Worm (Caenorhabditis elegans) whole organism, L1 larva: ENCODE data around the gene T22C8.3.

Experiments used
- C34B4.2 ChIP-seq: sonication (generic microtip); optimal IDR thresholded peaks from 2 replicates; lab custom pipeline; 2017; ENCODE audit warnings: mild to moderate bottlenecking, missing genetic modification characterization, missing compliant biosample characterization
- F16B12.6 ChIP-seq: fragments of 150-350 bp; optimal IDR thresholded peaks from 2 replicates; lab custom pipeline; 2014; ENCODE audit warnings: missing biosample characterization, missing genetic modification characterization
- aha-1 ChIP-seq: fragments of 150-350 bp; optimal IDR thresholded peaks from 2 replicates; lab custom pipeline; 2014; ENCODE audit warnings: missing biosample characterization, missing genetic modification characterization
- blmp-1 ChIP-seq: fragments of 150-350 bp; optimal IDR thresholded peaks from 2 replicates; lab custom pipeline; 2014; ENCODE audit warnings: missing biosample characterization, missing genetic modification characterization
- ceh-8 ChIP-seq: fragments of 200-800 bp; sonication (Bioruptor generic); optimal IDR thresholded peaks from 2 replicates; lab custom pipeline; 2018; ENCODE audit warnings: mild to moderate bottlenecking, missing genetic modification characterization, moderate library complexity, missing compliant biosample characterization
- ceh-82 ChIP-seq, 3 experiments: fragments of 150-350 bp in 1 of 3; sonication (generic microtip) in 2 of 3; optimal IDR thresholded peaks; 2 replicates each; lab custom pipeline; 2014 to 2017; ENCODE audit warnings: missing biosample characterization in 3 of 3, missing genetic modification characterization in 3 of 3
- ceh-90 ChIP-seq: sonication (generic microtip); optimal IDR thresholded peaks from 2 replicates; lab custom pipeline; 2016; ENCODE audit warnings: missing genetic modification characterization, missing compliant biosample characterization
- ces-1 ChIP-seq: fragments of 150-350 bp; optimal IDR thresholded peaks from 2 replicates; lab custom pipeline; 2014; ENCODE audit warnings: missing biosample characterization, missing genetic modification reagents, missing genetic modification characterization
- dpl-1 ChIP-seq, 3 experiments: fragments of 150-350 bp in 2 of 3; sonication (generic microtip) in 1 of 3; optimal IDR thresholded peaks; 2 replicates each; lab custom pipeline; 2014 to 2017; ENCODE audit warnings: missing biosample characterization in 3 of 3, missing genetic modification characterization in 3 of 3, missing genetic modification reagents in 3 of 3
- efl-3 ChIP-seq: fragments of 200-800 bp; sonication (Bioruptor generic); optimal IDR thresholded peaks from 2 replicates; lab custom pipeline; 2018; ENCODE audit warnings: mild to moderate bottlenecking, missing genetic modification characterization, missing compliant biosample characterization
- egl-13 ChIP-seq: sonication (generic microtip); optimal IDR thresholded peaks from 2 replicates; lab custom pipeline; 2016; ENCODE audit warnings: missing genotype, missing genetic modification reagents, missing genetic modification characterization, missing compliant biosample characterization
- elt-2 ChIP-seq: sonication (generic microtip); optimal IDR thresholded peaks from 2 replicates; lab custom pipeline; 2016; ENCODE audit warnings: missing genetic modification characterization, mild to moderate bottlenecking, inconsistent platforms, missing compliant biosample characterization, missing genetic modification reagents
- elt-3 ChIP-seq, 6 experiments: fragments of 150-350 bp in 1 of 6; sonication (generic microtip); optimal IDR thresholded peaks; 2 replicates each; lab custom pipeline; 2017 to 2018; ENCODE audit warnings: missing biosample characterization in 6 of 6, missing genetic modification characterization in 6 of 6, inconsistent platforms in 1 of 6
- ets-5 ChIP-seq: fragments of 200-800 bp; sonication (Bioruptor generic); IDR thresholded peaks from 2 replicates; pipeline ENCODE4 v1.3.6; 2022; ENCODE audit warnings: missing genetic modification characterization, missing compliant biosample characterization
- fkh-10 ChIP-seq: sonication (generic microtip); optimal IDR thresholded peaks from 2 replicates; lab custom pipeline; 2017; ENCODE audit warnings: missing biosample characterization, missing genetic modification reagents, missing genetic modification characterization
- fkh-8 ChIP-seq: sonication (generic microtip); optimal IDR thresholded peaks from 2 replicates; lab custom pipeline; 2016; ENCODE audit warnings: mild to moderate bottlenecking, missing genetic modification characterization, missing compliant biosample characterization
- hlh-4 ChIP-seq: sonication (generic microtip); optimal IDR thresholded peaks from 2 replicates; lab custom pipeline; 2016; ENCODE audit warnings: mild to moderate bottlenecking, missing genetic modification characterization, missing compliant biosample characterization
- hpl-2 ChIP-seq: fragments of 150-350 bp; optimal IDR thresholded peaks from 2 replicates; lab custom pipeline; 2014; ENCODE audit warnings: missing biosample characterization, missing genetic modification reagents, missing genetic modification characterization
- irx-1 ChIP-seq: sonication (generic microtip); optimal IDR thresholded peaks from 2 replicates; lab custom pipeline; 2016; ENCODE audit warnings: missing genetic modification characterization, missing compliant biosample characterization
- lin-13 ChIP-seq: fragments of 150-350 bp; optimal IDR thresholded peaks from 2 replicates; lab custom pipeline; 2014; ENCODE audit warnings: missing biosample characterization, missing genetic modification reagents, missing genetic modification characterization
- lin-35 ChIP-seq, 2 experiments: fragments of 150-350 bp; optimal IDR thresholded peaks; 2 replicates each; lab custom pipeline; 2014; ENCODE audit warnings: missing biosample characterization in 2 of 2, missing genetic modification characterization in 2 of 2, missing genetic modification reagents in 2 of 2
- lin-39 ChIP-seq: fragments of 150-350 bp; optimal IDR thresholded peaks from 2 replicates; lab custom pipeline; 2014; ENCODE audit warnings: missing biosample characterization, missing genetic modification reagents, missing genetic modification characterization
- mef-2 ChIP-seq: fragments of 150-350 bp; optimal IDR thresholded peaks from 2 replicates; lab custom pipeline; 2014; ENCODE audit warnings: missing biosample characterization, missing genetic modification characterization
- nhr-12 ChIP-seq: sonication (generic microtip); optimal IDR thresholded peaks from 2 replicates; lab custom pipeline; 2017; ENCODE audit warnings: missing biosample characterization, missing genetic modification characterization
- nhr-20 ChIP-seq: sonication (generic microtip); optimal IDR thresholded peaks from 2 replicates; lab custom pipeline; 2016; ENCODE audit warnings: mild to moderate bottlenecking, missing genetic modification characterization, missing compliant biosample characterization
- nhr-47 ChIP-seq: sonication (generic microtip); optimal IDR thresholded peaks from 2 replicates; lab custom pipeline; 2016; ENCODE audit warnings: mild to moderate bottlenecking, missing genetic modification characterization, moderate library complexity, missing compliant biosample characterization
- nhr-71 ChIP-seq: sonication (generic microtip); optimal IDR thresholded peaks from 2 replicates; lab custom pipeline; 2016; ENCODE audit warnings: mild to moderate bottlenecking, missing genetic modification characterization, moderate library complexity, missing compliant biosample characterization
- nhr-77 ChIP-seq: fragments of 150-350 bp; optimal IDR thresholded peaks from 2 replicates; lab custom pipeline; 2014; ENCODE audit warnings: missing biosample characterization, missing genetic modification characterization
- nhr-84 ChIP-seq: sonication (generic microtip); optimal IDR thresholded peaks from 2 replicates; lab custom pipeline; 2017; ENCODE audit warnings: missing biosample characterization, missing genetic modification characterization
- nhr-90 ChIP-seq: sonication (generic microtip); optimal IDR thresholded peaks from 2 replicates; lab custom pipeline; 2016; ENCODE audit warnings: mild to moderate bottlenecking, missing genetic modification characterization, missing compliant biosample characterization; ENCODE audit not compliant: poor library complexity
- pqm-1 ChIP-seq: sonication (generic microtip); optimal IDR thresholded peaks from 3 replicates; lab custom pipeline; 2017; ENCODE audit warnings: missing biosample characterization, missing genetic modification characterization
- rnt-1 ChIP-seq: sonication (generic microtip); optimal IDR thresholded peaks from 2 replicates; lab custom pipeline; 2016; ENCODE audit warnings: mild to moderate bottlenecking, missing genetic modification characterization, moderate library complexity, missing compliant biosample characterization
- snu-23 ChIP-seq: sonication (generic microtip); optimal IDR thresholded peaks from 2 replicates; lab custom pipeline; 2016; ENCODE audit warnings: missing genetic modification characterization, missing compliant biosample characterization
- sox-4 ChIP-seq: sonication (generic microtip); optimal IDR thresholded peaks from 2 replicates; lab custom pipeline; 2016; ENCODE audit warnings: missing genetic modification characterization, missing compliant biosample characterization
- sptf-1 ChIP-seq: fragments of 150-350 bp; optimal IDR thresholded peaks from 2 replicates; lab custom pipeline; 2014; ENCODE audit warnings: missing biosample characterization, missing genetic modification characterization
- sup-37 ChIP-seq: fragments of 200-800 bp; sonication (Bioruptor generic); optimal IDR thresholded peaks from 2 replicates; lab custom pipeline; 2018; ENCODE audit warnings: mild to moderate bottlenecking, missing genetic modification characterization, missing compliant biosample characterization
- swsn-7 ChIP-seq: sonication (generic microtip); optimal IDR thresholded peaks from 2 replicates; lab custom pipeline; 2016; ENCODE audit warnings: missing genetic modification characterization, missing compliant biosample characterization
- tlp-1 ChIP-seq: fragments of 150-350 bp; optimal IDR thresholded peaks from 2 replicates; lab custom pipeline; 2014; ENCODE audit warnings: missing biosample characterization, missing genetic modification characterization
- unc-130 ChIP-seq: fragments of 150-350 bp; optimal IDR thresholded peaks from 2 replicates; lab custom pipeline; 2017; ENCODE audit warnings: missing biosample characterization, missing genetic modification characterization, inconsistent platforms
- unc-30 ChIP-seq: sonication (generic microtip); optimal IDR thresholded peaks from 2 replicates; lab custom pipeline; 2017; ENCODE audit warnings: missing biosample characterization, missing genetic modification characterization
- unc-62 ChIP-seq: fragments of 150-350 bp; optimal IDR thresholded peaks from 2 replicates; lab custom pipeline; 2014; ENCODE audit warnings: missing biosample characterization, missing genetic modification reagents, missing genetic modification characterization
- unc-86 ChIP-seq: sonication (generic microtip); optimal IDR thresholded peaks from 2 replicates; lab custom pipeline; 2016; ENCODE audit warnings: missing genetic modification characterization, missing compliant biosample characterization
- vab-15 ChIP-seq: sonication (generic microtip); optimal IDR thresholded peaks from 2 replicates; lab custom pipeline; 2017; ENCODE audit warnings: missing genotype, mild to moderate bottlenecking, missing genetic modification characterization, missing compliant biosample characterization
- zag-1 ChIP-seq: fragments of 150-350 bp; optimal IDR thresholded peaks from 2 replicates; lab custom pipeline; 2014; ENCODE audit warnings: missing biosample characterization, missing genetic modification characterization
- ztf-11 ChIP-seq, 2 experiments: sonication (generic microtip); optimal IDR thresholded peaks; 2 replicates each; lab custom pipeline; 2016 to 2017; ENCODE audit warnings: missing genetic modification characterization in 2 of 2, missing biosample characterization in 1 of 2, missing compliant biosample characterization in 1 of 2

T22C8.3 gene

ce11 chrII:8611330-8611729, 10.5 kb downstream of the T22C8.3 start:
- TF ChIP-seq efl-3 (GFP tag; lab: Kevin White, UChicago) (no peak), blmp-1 (tag; lab: Kevin White, UChicago) (no peak), fkh-8 (tag; lab: Kevin White, UChicago) (peak; percentile 23), swsn-7 (tag; lab: Kevin White, UChicago) (no peak), nhr-71 (tag; lab: Kevin White, UChicago) (peak; percentile 9), ceh-8 (GFP tag; lab: Kevin White, UChicago) (peak; percentile 75), nhr-47 (tag; lab: Kevin White, UChicago) (peak; percentile 0)

ce11 chrII:8610585-8610984, 11.2 kb downstream of the T22C8.3 start:
- no peak for TF ChIP-seq nhr-77
- no peak for TF ChIP-seq zag-1
- peak; percentile 93 for TF ChIP-seq hlh-4 (tag; lab: Kevin White, UChicago)
- no peak for TF ChIP-seq ceh-8 (GFP tag; lab: Kevin White, UChicago)
- TF ChIP-seq nhr-71 (tag; lab: Kevin White, UChicago), result peak; percentile 15
- TF ChIP-seq ets-5 (GFP tag; lab: Robert Waterston, UW), result no peak
- TF ChIP-seq pqm-1 (tag; lab: Kevin White, UChicago), result no peak
- TF ChIP-seq nhr-47 (tag; lab: Kevin White, UChicago), result peak; percentile 15
- no peak for TF ChIP-seq unc-130
- TF ChIP-seq lin-39 (tag; lab: Kevin White, UChicago), result no peak
- TF ChIP-seq ceh-90 (tag; lab: Kevin White, UChicago), result no peak
- no peak for TF ChIP-seq tlp-1
- no peak for TF ChIP-seq ces-1

DNA sequence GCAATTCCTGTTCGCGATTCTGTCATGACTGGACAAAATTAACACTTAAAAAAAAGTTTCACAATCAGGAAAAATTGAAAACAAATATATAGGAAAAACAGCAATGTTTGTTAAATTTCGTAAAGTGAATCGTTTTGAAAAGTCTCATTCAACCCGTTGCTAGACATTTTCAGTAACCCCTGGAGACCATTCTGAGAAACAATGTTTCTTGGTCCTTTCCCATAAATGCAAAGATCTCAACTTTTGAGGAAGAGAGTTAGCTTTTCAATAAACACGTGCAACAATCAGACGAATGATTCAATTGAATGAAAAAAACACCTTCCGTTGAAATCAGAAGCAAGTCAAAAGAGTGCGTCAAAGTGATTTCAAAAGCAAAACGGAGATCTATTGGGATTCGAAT, 11.7 kb downstream of the T22C8.3 start, which contains the start of gene F28C6.9:
Gene F28C6.9 (minus strand): TSS at position 101 of the 400 bp plus-strand sequence.
- TF ChIP-seq snu-23 (no peak), ces-1 (no peak), elt-3 (tag; optimal IDR thresholded peaks at IDR 0.05; lab: Kevin White, UChicago) (no peak), sox-4 (no peak), sup-37 (no peak), rnt-1 (tag; lab: Kevin White, UChicago) (no peak), unc-62 (GFP tag; lab: Kevin White, UChicago) (no peak), lin-13 (no peak), ztf-11 (tag; optimal IDR thresholded peaks at IDR 0.05; lab: Kevin White, UChicago) (no peak), hlh-4 (tag; lab: Kevin White, UChicago) (no peak), sptf-1 (tag; lab: Kevin White, UChicago) (no peak), fkh-10 (GFP tag; lab: Kevin White, UChicago) (no peak), lin-35 (GFP tag; optimal IDR thresholded peaks at IDR 0.05; lab: Kevin White, UChicago) (no peak), irx-1 (no peak), hpl-2 (no peak), nhr-20 (tag; lab: Kevin White, UChicago) (no peak), elt-2 (tag; lab: Kevin White, UChicago) (no peak)

ce11 chrII:8607662-8608061, 14.1 kb downstream of the T22C8.3 start, which contains the start of gene F28C6.10:
Gene F28C6.10 (plus strand): TSS chrII:8607962.
- TF ChIP-seq pqm-1 (tag; lab: Kevin White, UChicago), result no peak
- no peak for TF ChIP-seq dpl-1 (GFP tag; optimal IDR thresholded peaks at IDR 0.05; lab: Kevin White, UChicago)
- TF ChIP-seq nhr-12 (tag; lab: Kevin White, UChicago), result no peak
- no peak for TF ChIP-seq unc-86 (tag; lab: Kevin White, UChicago)
- no peak for TF ChIP-seq aha-1 (tag; lab: Kevin White, UChicago)
- no peak for TF ChIP-seq F16B12.6 (tag; lab: Kevin White, UChicago)
- no peak for TF ChIP-seq vab-15 (tag; lab: Kevin White, UChicago)
- TF ChIP-seq rnt-1 (tag; lab: Kevin White, UChicago), result no peak
- no peak for TF ChIP-seq C34B4.2 (tag; lab: Kevin White, UChicago)
- TF ChIP-seq nhr-90 (tag; lab: Kevin White, UChicago), result no peak
- no peak for TF ChIP-seq nhr-84 (tag; lab: Kevin White, UChicago)
- TF ChIP-seq unc-30, result no peak
- no peak for TF ChIP-seq zag-1
- no peak for TF ChIP-seq mef-2 (tag; lab: Kevin White, UChicago)
- TF ChIP-seq egl-13 (tag; lab: Kevin White, UChicago), result no peak
- no peak for TF ChIP-seq ceh-82 (tag; optimal IDR thresholded peaks at IDR 0.05; lab: Kevin White, UChicago)
- TF ChIP-seq, all 84 proteins: peak for 0
